Fruit fly (Drosophila melanogaster) whole organism: Measurements from ENCODE around the gene Rab27.

Source experiments
- CG8478 ChIP-seq: fragments of >200 bp; optimal IDR thresholded peaks from 2 replicates; lab custom pipeline; 2018; ENCODE audit warnings: inconsistent platforms
- EcR ChIP-seq, 2 experiments: fragments of >200 bp; optimal IDR thresholded peaks; 2 replicates each; lab custom pipeline; 2017; ENCODE audit warnings: missing biosample characterization in 2 of 2, missing genetic modification characterization in 2 of 2, missing genetic modification reagents in 2 of 2

DNA sequence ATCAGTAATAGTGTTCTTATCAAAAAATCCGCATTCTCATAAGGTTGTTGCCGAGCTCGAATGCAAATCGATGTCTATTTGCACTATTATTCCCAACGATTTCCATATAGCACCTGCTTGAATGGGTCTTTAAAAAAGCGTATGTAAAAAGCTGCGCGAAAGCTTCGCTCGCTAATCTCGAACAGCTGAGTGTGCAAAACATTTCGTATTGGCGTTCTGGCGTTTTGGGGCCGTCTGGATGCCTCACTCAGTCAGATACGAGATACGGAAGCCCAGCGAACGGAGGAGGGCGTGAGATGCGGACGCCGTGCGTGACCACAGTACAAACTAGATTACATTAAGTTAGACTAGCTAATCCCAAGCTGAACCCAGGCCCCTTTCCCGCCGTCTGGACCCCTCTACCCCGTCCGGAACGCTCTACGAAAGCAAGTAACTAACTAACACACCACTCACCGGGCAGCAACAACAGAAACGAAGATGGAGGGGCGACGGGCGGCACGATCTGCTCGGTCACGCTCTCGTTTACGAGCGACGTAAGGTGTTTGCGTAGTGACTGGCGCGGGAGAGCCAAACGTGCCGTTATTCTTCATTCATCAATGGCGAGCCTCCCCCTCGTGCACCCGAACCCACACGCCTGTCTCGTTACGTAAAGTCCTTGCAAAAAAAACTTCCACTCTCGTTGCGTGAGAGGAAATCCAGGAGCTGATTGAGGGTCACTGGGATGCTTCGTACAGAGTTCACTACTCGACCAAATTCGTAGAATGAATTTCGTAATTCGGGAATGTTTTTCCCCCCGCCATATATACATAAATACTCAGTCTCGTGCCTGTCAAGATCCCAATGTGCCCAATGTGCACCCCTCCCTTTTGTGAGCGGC is 10.0 kb downstream of the Rab27 start:
- no peak for TF ChIP-seq EcR (GFP tag; optimal IDR thresholded peaks at IDR 0.05; lab: Kevin White, UChicago)
- TF ChIP-seq CG8478 (lab: Kevin White, UChicago) = no peak
